Worm (Caenorhabditis elegans): ENCODE measurements around the gene nst-1.

Gene nst-1

ce11 chrII:8266559-8266958 lies 16.4 kb downstream of the nst-1 start (continued):
- TF ChIP-seq fkh-10 (GFP tag; optimal IDR thresholded peaks at IDR 0.05) (no peak), lsy-2 (tag; optimal IDR thresholded peaks at IDR 0.05) (no peak), swsn-7 (tag; optimal IDR thresholded peaks at IDR 0.05) (no peak), grh-1 (GFP tag; IDR thresholded peaks at IDR 0.05) (no peak), sox-4 (tag; optimal IDR thresholded peaks at IDR 0.05) (no peak), ceh-8 (GFP tag; optimal IDR thresholded peaks at IDR 0.05) (no peak), nhr-11 (tag; optimal IDR thresholded peaks at IDR 0.05) (no peak), sup-37 (GFP tag; optimal IDR thresholded peaks at IDR 0.05) (no peak), ceh-63 (GFP tag; optimal IDR thresholded peaks at IDR 0.05) (no peak), elt-3 (tag; optimal IDR thresholded peaks at IDR 0.05) (peak in 1 of 6 experiments; percentile 17), elt-2 (tag; optimal IDR thresholded peaks at IDR 0.05) (peak; percentile 73), nhr-90 (tag; optimal IDR thresholded peaks at IDR 0.05; ENCODE audit: poor library complexity) (no peak), nhr-76 (tag; optimal IDR thresholded peaks at IDR 0.05) (no peak), pax-3 (tag; optimal IDR thresholded peaks at IDR 0.05) (no peak), hpl-2 (GFP tag; optimal IDR thresholded peaks at IDR 0.05) (no peak), nhr-71 (tag; optimal IDR thresholded peaks at IDR 0.05) (no peak), lin-13 (GFP tag; optimal IDR thresholded peaks at IDR 0.05) (no peak), nhr-84 (tag; optimal IDR thresholded peaks at IDR 0.05) (no peak), mdl-1 (tag; optimal IDR thresholded peaks at IDR 0.05) (no peak), unc-86 (tag; optimal IDR thresholded peaks at IDR 0.05) (no peak), pqm-1 (tag; optimal IDR thresholded peaks at IDR 0.05) (peak; percentile 8), nhr-47 (tag; optimal IDR thresholded peaks at IDR 0.05) (no peak), irx-1 (tag; optimal IDR thresholded peaks at IDR 0.05) (no peak), nhr-20 (tag; optimal IDR thresholded peaks at IDR 0.05) (no peak), ama-1 (optimal IDR thresholded peaks at IDR 0.05) (no peak), unc-30 (tag; optimal IDR thresholded peaks at IDR 0.05) (no peak), ceh-90 (tag; optimal IDR thresholded peaks at IDR 0.05) (no peak)

- TF ChIP-seq jun-1 (tag; optimal IDR thresholded peaks at IDR 0.05) (no peak), mep-1 (tag; optimal IDR thresholded peaks at IDR 0.05) (no peak), elt-3 (tag; optimal IDR thresholded peaks at IDR 0.05) (peak in 4 of 6 experiments; percentile 40 to 71 (median 64)), lin-14 (GFP tag; optimal IDR thresholded peaks at IDR 0.05) (peak; percentile 27), mdl-1 (tag; optimal IDR thresholded peaks at IDR 0.05) (peak in 1 of 2 experiments; percentile 16), efl-1 (optimal IDR thresholded peaks at IDR 0.05) (no peak), efl-1 (GFP tag; optimal IDR thresholded peaks at IDR 0.05 in 1 of 2) (peak in 1 of 2 experiments; percentile 51), nhr-71 (tag; optimal IDR thresholded peaks at IDR 0.05) (peak; percentile 35), unc-98 (GFP tag; IDR thresholded peaks at IDR 0.05) (no peak), ceh-8 (GFP tag; optimal IDR thresholded peaks at IDR 0.05) (no peak), nhr-20 (tag; optimal IDR thresholded peaks at IDR 0.05) (peak; percentile 33), blmp-1 (tag; optimal IDR thresholded peaks at IDR 0.05) (peak; percentile 46), swsn-7 (tag; optimal IDR thresholded peaks at IDR 0.05) (no peak), nhr-90 (tag; optimal IDR thresholded peaks at IDR 0.05; ENCODE audit: poor library complexity) (no peak), nhr-85 (tag) (peak; percentile 81)
Observed at ce11 chrII:8264619-8265018, 18.4 kb downstream of the nst-1 start, which contains the start of gene srdh-1. srdh-1 (plus strand) TSS chrII:8264661.

DNA sequence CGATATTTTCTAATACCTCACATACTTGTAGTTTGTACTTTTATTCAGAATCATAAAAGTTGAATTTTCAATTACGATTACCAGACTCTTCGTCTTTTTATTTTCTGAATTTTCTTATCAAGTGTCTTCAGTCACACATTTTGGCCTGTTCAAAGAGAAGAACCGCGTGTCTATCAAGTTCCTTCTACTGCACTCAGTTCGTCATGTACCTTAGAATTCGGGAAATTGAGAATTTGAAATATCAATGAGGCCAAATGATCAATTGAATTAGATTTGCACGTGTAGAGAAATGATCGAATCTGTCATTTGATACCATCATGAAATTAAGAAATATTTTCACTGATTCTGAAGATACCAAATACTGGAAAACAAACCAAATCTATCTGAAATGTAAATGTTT lies 19.4 kb downstream of the nst-1 start:
- TF ChIP-seq unc-62 (GFP tag; optimal IDR thresholded peaks at IDR 0.05) (no peak), nhr-90 (tag; optimal IDR thresholded peaks at IDR 0.05; ENCODE audit: poor library complexity) (peak; percentile 15), lin-14 (GFP tag; optimal IDR thresholded peaks at IDR 0.05) (peak; percentile 55), lin-35 (GFP tag; optimal IDR thresholded peaks at IDR 0.05) (peak in 1 of 2 experiments; percentile 13), nhr-85 (tag) (peak; percentile 86), dpl-1 (GFP tag; optimal IDR thresholded peaks at IDR 0.05) (no peak), aha-1 (tag; optimal IDR thresholded peaks at IDR 0.05) (no peak), blmp-1 (tag; optimal IDR thresholded peaks at IDR 0.05) (peak; percentile 63), efl-1 (optimal IDR thresholded peaks at IDR 0.05) (no peak), efl-1 (GFP tag; optimal IDR thresholded peaks at IDR 0.05 in 1 of 2) (peak in 1 of 2 experiments; percentile 84), ceh-90 (tag; optimal IDR thresholded peaks at IDR 0.05) (no peak), elt-3 (tag; optimal IDR thresholded peaks at IDR 0.05) (peak in 1 of 6 experiments; percentile 52), C16A3.4 (tag; optimal IDR thresholded peaks at IDR 0.05) (no peak), grh-1 (GFP tag; IDR thresholded peaks at IDR 0.05) (0 out of 2 replicates have a peak, but pooled peaks have one; percentile 33), nhr-71 (tag; optimal IDR thresholded peaks at IDR 0.05) (peak; percentile 50), nhr-28 (tag; optimal IDR thresholded peaks at IDR 0.05) (no peak), tbx-2 (tag; optimal IDR thresholded peaks at IDR 0.05) (peak; percentile 31), mdl-1 (tag; optimal IDR thresholded peaks at IDR 0.05) (peak in 1 of 2 experiments; percentile 33), sox-4 (tag; optimal IDR thresholded peaks at IDR 0.05) (no peak), nhr-20 (tag; optimal IDR thresholded peaks at IDR 0.05) (peak; percentile 64)
